Worm (Caenorhabditis elegans) whole organism, early embryonic: ENCODE data around the gene F13C5.5.

Experiments used
- aly-1 ChIP-seq: sonication (generic microtip); optimal IDR thresholded peaks from 2 replicates; lab custom pipeline; 2016; ENCODE audit warnings: missing genetic modification characterization, missing compliant biosample characterization
- ama-1 ChIP-seq: fragments of 150-350 bp; optimal IDR thresholded peaks from 2 replicates; lab custom pipeline; 2014
- scrt-1 ChIP-seq: fragments of 200-800 bp; sonication (Bioruptor generic); IDR thresholded peaks from 2 replicates; pipeline ENCODE4 v1.3.6; 2022; ENCODE audit warnings: missing genetic modification characterization, missing compliant biosample characterization
- tbx-11 ChIP-seq: fragments of 200-800 bp; sonication (Bioruptor generic); IDR thresholded peaks from 2 replicates; pipeline ENCODE4 v1.3.6; 2022; ENCODE audit warnings: missing genetic modification characterization, missing compliant biosample characterization
- tbx-37 ChIP-seq: fragments of 200-800 bp; sonication (Bioruptor generic); conservative IDR thresholded peaks from 2 replicates; pipeline ENCODE4 v1.3.6; 2022; ENCODE audit warnings: missing genetic modification reagents, missing genetic modification characterization, missing compliant biosample characterization

DNA sequence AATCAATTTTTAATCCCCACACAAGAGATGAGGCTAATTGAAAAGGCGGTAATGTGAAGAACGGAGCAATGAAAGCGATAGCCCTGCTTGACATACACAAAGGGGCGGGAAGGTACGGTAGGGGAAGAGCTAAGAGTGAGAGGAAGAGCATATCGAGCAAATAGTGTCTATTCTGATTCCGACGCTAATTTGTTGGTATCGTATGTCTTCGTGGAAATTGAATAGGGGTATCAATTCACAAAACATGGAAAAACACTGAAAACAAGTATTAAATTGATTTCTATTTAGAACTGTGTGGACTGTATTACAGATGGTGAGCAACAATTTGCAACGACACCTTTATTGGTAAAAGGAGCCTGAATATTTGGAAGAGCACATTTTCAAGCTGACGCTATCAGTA, 28.6 kb upstream of the F13C5.5 start, which contains the start of gene pha-2:
- no peak for TF ChIP-seq ama-1 (lab: Kevin White, UChicago)
- TF ChIP-seq aly-1 (tag; lab: Kevin White, UChicago): no peak
- TF ChIP-seq tbx-37: no peak
- TF ChIP-seq scrt-1: no peak
- TF ChIP-seq tbx-11 (GFP tag; lab: Robert Waterston, UW): no peak
